Worm (Caenorhabditis elegans) whole organism, L1 larva: Measurements from ENCODE around the gene pas-2.

Experiments
- ama-1 ChIP-seq: fragments of 150-350 bp; optimal IDR thresholded peaks from 2 replicates; lab custom pipeline; 2014
- dsc-1 ChIP-seq: sonication (generic microtip); optimal IDR thresholded peaks from 2 replicates; lab custom pipeline; 2016; ENCODE audit warnings: mild to moderate bottlenecking, missing genetic modification characterization, missing compliant biosample characterization
- mep-1 ChIP-seq: fragments of 150-350 bp; optimal IDR thresholded peaks from 2 replicates; lab custom pipeline; 2014; ENCODE audit warnings: missing biosample characterization, missing genetic modification characterization
- nhr-76 ChIP-seq: sonication (generic microtip); optimal IDR thresholded peaks from 2 replicates; lab custom pipeline; 2017; ENCODE audit warnings: missing biosample characterization, missing genetic modification characterization
- snpc-4 ChIP-seq: fragments of 150-350 bp; optimal IDR thresholded peaks from 2 replicates; lab custom pipeline; 2014; ENCODE audit warnings: missing biosample characterization, missing genetic modification characterization
- tbx-2 ChIP-seq: sonication (generic microtip); optimal IDR thresholded peaks from 2 replicates; lab custom pipeline; 2016; ENCODE audit warnings: missing genetic modification characterization, missing compliant biosample characterization
- unc-62 ChIP-seq: fragments of 150-350 bp; optimal IDR thresholded peaks from 2 replicates; lab custom pipeline; 2014; ENCODE audit warnings: missing biosample characterization, missing genetic modification reagents, missing genetic modification characterization
- ztf-11 ChIP-seq, 2 experiments: sonication (generic microtip); optimal IDR thresholded peaks; 2 replicates each; lab custom pipeline; 2016 to 2017; ENCODE audit warnings: missing genetic modification characterization in 2 of 2, missing biosample characterization in 1 of 2, missing compliant biosample characterization in 1 of 2
- ztf-4 ChIP-seq: fragments of 150-350 bp; optimal IDR thresholded peaks from 2 replicates; lab custom pipeline; 2014; ENCODE audit warnings: missing biosample characterization, missing genetic modification characterization

ce11 chrV:10727651-10728050 is 42.5 kb upstream of the pas-2 start:
- TF ChIP-seq ama-1 (lab: Kevin White, UChicago) (no peak), mep-1 (tag; lab: Kevin White, UChicago) (no peak), ztf-11 (tag; optimal IDR thresholded peaks at IDR 0.05; lab: Kevin White, UChicago) (no peak), tbx-2 (peak; percentile 69), dsc-1 (tag; lab: Kevin White, UChicago) (no peak), nhr-76 (tag; lab: Kevin White, UChicago) (no peak), snpc-4 (no peak), unc-62 (GFP tag; lab: Kevin White, UChicago) (no peak), ztf-4 (tag; lab: Kevin White, UChicago) (peak; percentile 17)
